Worm (Caenorhabditis elegans): ENCODE data around the gene gex-4.

DNA sequence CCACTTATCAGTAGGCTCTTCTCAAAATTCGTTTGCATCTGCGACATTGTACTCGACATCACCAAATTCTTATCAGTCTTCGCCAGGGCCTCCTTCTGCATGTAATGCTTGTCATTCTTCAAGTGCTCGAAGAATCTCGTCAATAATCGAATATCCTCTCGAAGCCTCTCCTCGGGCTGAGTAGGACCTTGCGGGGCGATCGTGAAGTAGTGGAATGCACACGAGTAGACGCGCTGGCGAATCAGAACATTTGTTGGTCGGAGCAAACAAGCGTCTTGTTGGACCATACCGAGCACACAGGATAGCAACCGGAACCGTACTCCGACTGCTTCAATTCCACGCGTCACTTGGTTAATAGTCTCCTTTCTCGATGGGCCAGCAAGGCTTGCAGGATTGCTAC, 42.0 kb upstream of the gex-4 start:
- TF ChIP-seq ama-1 (optimal IDR thresholded peaks at IDR 0.05) (no peak), tra-4 (tag; optimal IDR thresholded peaks at IDR 0.05) (no peak), sea-1 (GFP tag; conservative IDR thresholded peaks at IDR 0.05) (no peak), tbx-37 (GFP tag; conservative IDR thresholded peaks at IDR 0.05) (no peak), ceh-36 (tag; optimal IDR thresholded peaks at IDR 0.05) (no peak), ets-7 (tag; optimal IDR thresholded peaks at IDR 0.05) (no peak), tbx-11 (GFP tag; IDR thresholded peaks at IDR 0.05) (no peak), aly-1 (tag; optimal IDR thresholded peaks at IDR 0.05) (no peak), flt-1 (GFP tag; IDR thresholded peaks at IDR 0.05) (no peak), scrt-1 (GFP tag; IDR thresholded peaks at IDR 0.05) (no peak), hmbx-1 (tag; optimal IDR thresholded peaks at IDR 0.05) (no peak), F13C5.2 (tag; optimal IDR thresholded peaks at IDR 0.05) (no peak), hmg-4 (GFP tag; optimal IDR thresholded peaks at IDR 0.05) (no peak)
